Worm (Caenorhabditis elegans) whole organism, L1 larva: Measurements from ENCODE around the gene srlf-37.

Source experiments
- C04F5.9 ChIP-seq: sonication (generic microtip); optimal IDR thresholded peaks from 2 replicates; lab custom pipeline; 2016; ENCODE audit warnings: missing genetic modification characterization, missing compliant biosample characterization
- C16A3.4 ChIP-seq: fragments of 150-350 bp; optimal IDR thresholded peaks from 2 replicates; lab custom pipeline; 2014; ENCODE audit warnings: missing biosample characterization, missing genetic modification characterization
- C34B4.2 ChIP-seq: sonication (generic microtip); optimal IDR thresholded peaks from 2 replicates; lab custom pipeline; 2017; ENCODE audit warnings: mild to moderate bottlenecking, missing genetic modification characterization, missing compliant biosample characterization
- F16B12.6 ChIP-seq: fragments of 150-350 bp; optimal IDR thresholded peaks from 2 replicates; lab custom pipeline; 2014; ENCODE audit warnings: missing biosample characterization, missing genetic modification characterization
- Y116A8C.19 ChIP-seq: sonication (generic microtip); optimal IDR thresholded peaks from 2 replicates; lab custom pipeline; 2016; ENCODE audit warnings: missing compliant biosample characterization, missing genetic modification characterization, borderline replicate concordance
- aha-1 ChIP-seq: fragments of 150-350 bp; optimal IDR thresholded peaks from 2 replicates; lab custom pipeline; 2014; ENCODE audit warnings: missing biosample characterization, missing genetic modification characterization
- blmp-1 ChIP-seq: fragments of 150-350 bp; optimal IDR thresholded peaks from 2 replicates; lab custom pipeline; 2014; ENCODE audit warnings: missing biosample characterization, missing genetic modification characterization
- ceh-63 ChIP-seq: fragments of 200-800 bp; sonication (Bioruptor generic); optimal IDR thresholded peaks from 2 replicates; lab custom pipeline; 2018; ENCODE audit warnings: mild to moderate bottlenecking, missing genetic modification characterization, missing compliant biosample characterization
- ceh-8 ChIP-seq: fragments of 200-800 bp; sonication (Bioruptor generic); optimal IDR thresholded peaks from 2 replicates; lab custom pipeline; 2018; ENCODE audit warnings: mild to moderate bottlenecking, missing genetic modification characterization, moderate library complexity, missing compliant biosample characterization
- ceh-82 ChIP-seq, 3 experiments: fragments of 150-350 bp in 1 of 3; sonication (generic microtip) in 2 of 3; optimal IDR thresholded peaks; 2 replicates each; lab custom pipeline; 2014 to 2017; ENCODE audit warnings: missing biosample characterization in 3 of 3, missing genetic modification characterization in 3 of 3
- dsc-1 ChIP-seq: sonication (generic microtip); optimal IDR thresholded peaks from 2 replicates; lab custom pipeline; 2016; ENCODE audit warnings: mild to moderate bottlenecking, missing genetic modification characterization, missing compliant biosample characterization
- efl-1 ChIP-seq, 4 experiments: fragments of 150-350 bp; optimal IDR thresholded peaks in 3 of 4; peaks in 1 of 4; 1 replicate in 1 of 4; 2 replicates in 3 of 4; lab custom pipeline; 2014; ENCODE audit warnings: missing biosample characterization in 2 of 4, missing genetic modification characterization in 2 of 4, missing genetic modification reagents in 2 of 4
- efl-3 ChIP-seq: fragments of 200-800 bp; sonication (Bioruptor generic); optimal IDR thresholded peaks from 2 replicates; lab custom pipeline; 2018; ENCODE audit warnings: mild to moderate bottlenecking, missing genetic modification characterization, missing compliant biosample characterization
- elt-3 ChIP-seq, 6 experiments: fragments of 150-350 bp in 1 of 6; sonication (generic microtip); optimal IDR thresholded peaks; 2 replicates each; lab custom pipeline; 2017 to 2018; ENCODE audit warnings: missing biosample characterization in 6 of 6, missing genetic modification characterization in 6 of 6, inconsistent platforms in 1 of 6
- fkh-4 ChIP-seq: sonication (generic microtip); optimal IDR thresholded peaks from 2 replicates; lab custom pipeline; 2016; ENCODE audit warnings: missing compliant biosample characterization, missing genetic modification characterization, borderline replicate concordance
- grh-1 ChIP-seq: fragments of 200-800 bp; sonication (Bioruptor generic); IDR thresholded peaks from 2 replicates; pipeline ENCODE4 v1.3.6; 2022; ENCODE audit warnings: missing genetic modification reagents, missing genetic modification characterization, missing compliant biosample characterization
- irx-1 ChIP-seq: sonication (generic microtip); optimal IDR thresholded peaks from 2 replicates; lab custom pipeline; 2016; ENCODE audit warnings: missing genetic modification characterization, missing compliant biosample characterization
- lin-15B ChIP-seq: fragments of 150-350 bp; sonication (generic microtip); optimal IDR thresholded peaks from 3 replicates; lab custom pipeline; 2014; ENCODE audit warnings: missing biosample characterization, missing genetic modification characterization
- lin-39 ChIP-seq: fragments of 150-350 bp; optimal IDR thresholded peaks from 2 replicates; lab custom pipeline; 2014; ENCODE audit warnings: missing biosample characterization, missing genetic modification reagents, missing genetic modification characterization
- lsy-2 ChIP-seq, 2 experiments: fragments of 150-350 bp; optimal IDR thresholded peaks; 2 replicates each; lab custom pipeline; 2014; ENCODE audit warnings: missing biosample characterization in 2 of 2, missing genetic modification characterization in 2 of 2
- nhr-19 ChIP-seq: fragments of 200-800 bp; sonication (Bioruptor generic); conservative IDR thresholded peaks from 2 replicates; pipeline ENCODE4 v1.3.6; 2022; ENCODE audit warnings: missing genetic modification characterization, missing compliant biosample characterization
- nhr-20 ChIP-seq: sonication (generic microtip); optimal IDR thresholded peaks from 2 replicates; lab custom pipeline; 2016; ENCODE audit warnings: mild to moderate bottlenecking, missing genetic modification characterization, missing compliant biosample characterization
- nhr-28 ChIP-seq: fragments of 150-350 bp; optimal IDR thresholded peaks from 2 replicates; lab custom pipeline; 2014; ENCODE audit warnings: missing biosample characterization, missing genetic modification characterization
- nhr-47 ChIP-seq: sonication (generic microtip); optimal IDR thresholded peaks from 2 replicates; lab custom pipeline; 2016; ENCODE audit warnings: mild to moderate bottlenecking, missing genetic modification characterization, moderate library complexity, missing compliant biosample characterization
- nhr-77 ChIP-seq: fragments of 150-350 bp; optimal IDR thresholded peaks from 2 replicates; lab custom pipeline; 2014; ENCODE audit warnings: missing biosample characterization, missing genetic modification characterization
- nhr-85 ChIP-seq: sonication (generic microtip); peaks from one replicate; lab custom pipeline; 2016; ENCODE audit warnings: missing genetic modification characterization, inconsistent platforms, missing compliant biosample characterization
- pag-3 ChIP-seq: sonication (generic microtip); optimal IDR thresholded peaks from 2 replicates; lab custom pipeline; 2017; ENCODE audit warnings: missing genetic modification characterization, mild to moderate bottlenecking, missing compliant biosample characterization, antibody characterized with exemption, borderline replicate concordance; ENCODE audit not compliant: insufficient read depth
- pax-3 ChIP-seq: fragments of 200-800 bp; sonication (Bioruptor generic); optimal IDR thresholded peaks from 2 replicates; lab custom pipeline; 2018; ENCODE audit warnings: mild to moderate bottlenecking, missing genetic modification characterization, moderate library complexity, missing compliant biosample characterization
- snu-23 ChIP-seq: sonication (generic microtip); optimal IDR thresholded peaks from 2 replicates; lab custom pipeline; 2016; ENCODE audit warnings: missing genetic modification characterization, missing compliant biosample characterization
- sox-4 ChIP-seq: sonication (generic microtip); optimal IDR thresholded peaks from 2 replicates; lab custom pipeline; 2016; ENCODE audit warnings: missing genetic modification characterization, missing compliant biosample characterization
- tbx-2 ChIP-seq: sonication (generic microtip); optimal IDR thresholded peaks from 2 replicates; lab custom pipeline; 2016; ENCODE audit warnings: missing genetic modification characterization, missing compliant biosample characterization
- tlp-1 ChIP-seq: fragments of 150-350 bp; optimal IDR thresholded peaks from 2 replicates; lab custom pipeline; 2014; ENCODE audit warnings: missing biosample characterization, missing genetic modification characterization
- unc-30 ChIP-seq: sonication (generic microtip); optimal IDR thresholded peaks from 2 replicates; lab custom pipeline; 2017; ENCODE audit warnings: missing biosample characterization, missing genetic modification characterization
- xbp-1 ChIP-seq: sonication (generic microtip); optimal IDR thresholded peaks from 2 replicates; lab custom pipeline; 2016; ENCODE audit warnings: missing genetic modification characterization, missing compliant biosample characterization
- zag-1 ChIP-seq: fragments of 150-350 bp; optimal IDR thresholded peaks from 2 replicates; lab custom pipeline; 2014; ENCODE audit warnings: missing biosample characterization, missing genetic modification characterization
- zip-4 ChIP-seq: fragments of 200-800 bp; sonication (Bioruptor generic); optimal IDR thresholded peaks from 2 replicates; lab custom pipeline; 2018; ENCODE audit warnings: mild to moderate bottlenecking, missing genetic modification characterization, moderate library complexity, missing compliant biosample characterization
- ztf-4 ChIP-seq: fragments of 150-350 bp; optimal IDR thresholded peaks from 2 replicates; lab custom pipeline; 2014; ENCODE audit warnings: missing biosample characterization, missing genetic modification characterization

srlf-37 gene

ce11 chrV:587818-588217 is 16.2 kb downstream of the srlf-37 start, which contains the start of gene K06H6.1:
K06H6.1 (plus strand) TSS chrV:588118.
- TF ChIP-seq zip-4 (GFP tag; lab: Kevin White, UChicago) (no peak), unc-30 (tag; lab: Kevin White, UChicago) (no peak), pag-3 (tag; lab: Kevin White, UChicago) (no peak), elt-3 (tag; optimal IDR thresholded peaks at IDR 0.05; lab: Kevin White, UChicago) (no peak), grh-1 (no peak), nhr-47 (no peak), ztf-4 (no peak), dsc-1 (tag; lab: Kevin White, UChicago) (no peak), C16A3.4 (tag; lab: Kevin White, UChicago) (no peak), nhr-19 (GFP tag; lab: Robert Waterston, UW) (no peak), fkh-4 (tag; lab: Kevin White, UChicago) (no peak), lsy-2 (tag; optimal IDR thresholded peaks at IDR 0.05; lab: Kevin White, UChicago) (no peak), C04F5.9 (no peak), tlp-1 (tag; lab: Kevin White, UChicago) (no peak), zag-1 (tag; lab: Kevin White, UChicago) (no peak), tbx-2 (no peak), efl-3 (GFP tag; lab: Kevin White, UChicago) (no peak), C34B4.2 (tag; lab: Kevin White, UChicago) (no peak)

- no peak for TF ChIP-seq lin-39 (tag; lab: Kevin White, UChicago)
- TF ChIP-seq blmp-1 (tag; lab: Kevin White, UChicago) = no peak
- TF ChIP-seq lsy-2 (tag; optimal IDR thresholded peaks at IDR 0.05; lab: Kevin White, UChicago) = no peak
- TF ChIP-seq ceh-8 (GFP tag; lab: Kevin White, UChicago) = no peak
- TF ChIP-seq nhr-77 = no peak
- no peak for TF ChIP-seq zip-4 (GFP tag; lab: Kevin White, UChicago)
- TF ChIP-seq efl-1 (optimal IDR thresholded peaks at IDR 0.05; lab: Kevin White, UChicago) = no peak
- TF ChIP-seq efl-1 (GFP tag; optimal IDR thresholded peaks at IDR 0.05 in 1 of 2; lab: Kevin White, UChicago) = no peak
- TF ChIP-seq pag-3 (tag; lab: Kevin White, UChicago) = no peak
- TF ChIP-seq ceh-82 (tag; optimal IDR thresholded peaks at IDR 0.05; lab: Kevin White, UChicago) = no peak
- no peak for TF ChIP-seq dsc-1 (tag; lab: Kevin White, UChicago)
- TF ChIP-seq Y116A8C.19 (tag; lab: Kevin White, UChicago) = no peak
- no peak for TF ChIP-seq ceh-63
- no peak for TF ChIP-seq snu-23 (GFP tag; lab: Kevin White, UChicago)
- no peak for TF ChIP-seq xbp-1
- no peak for TF ChIP-seq nhr-20
- no peak for TF ChIP-seq efl-3 (GFP tag; lab: Kevin White, UChicago)
- TF ChIP-seq F16B12.6 (tag; lab: Kevin White, UChicago) = no peak
- no peak for TF ChIP-seq sox-4 (tag; lab: Kevin White, UChicago)
- no peak for TF ChIP-seq irx-1 (tag; lab: Kevin White, UChicago)
Measured at ce11 chrV:585472-585871, 18.5 kb downstream of the srlf-37 start, which contains the start of gene K06H6.2. K06H6.2 (plus strand) TSS chrV:585772.

ce11 chrV:581616-582015 is 22.4 kb downstream of the srlf-37 start, which contains the start of gene nstp-7:
nstp-7 (plus strand) TSS chrV:581916.
- TF ChIP-seq nhr-19 (GFP tag; lab: Robert Waterston, UW) (no peak), nhr-28 (tag; lab: Kevin White, UChicago) (no peak), pag-3 (tag; lab: Kevin White, UChicago) (no peak), efl-1 (optimal IDR thresholded peaks at IDR 0.05; lab: Kevin White, UChicago) (no peak), efl-1 (GFP tag; optimal IDR thresholded peaks at IDR 0.05 in 1 of 2; lab: Kevin White, UChicago) (no peak), pax-3 (no peak), aha-1 (no peak), C04F5.9 (no peak), lin-15B (tag; lab: Kevin White, UChicago) (no peak), blmp-1 (tag; lab: Kevin White, UChicago) (no peak), nhr-85 (tag; lab: Kevin White, UChicago) (no peak), F16B12.6 (tag; lab: Kevin White, UChicago) (no peak)
